Worm (Caenorhabditis elegans) whole organism, L4 larva: Measurements from ENCODE around the gene daf-6.

Source experiments
- F10B5.3 ChIP-seq: sonication (generic microtip); optimal IDR thresholded peaks from 2 replicates; lab custom pipeline; 2016; ENCODE audit warnings: mild to moderate bottlenecking, missing genetic modification characterization, missing compliant biosample characterization
- Y105C5A.15 ChIP-seq: fragments of 200-800 bp; sonication (Bioruptor generic); IDR thresholded peaks from 2 replicates; pipeline ENCODE4 v1.3.6; 2022; ENCODE audit warnings: missing genetic modification characterization, missing compliant biosample characterization
- Y75B8A.6 ChIP-seq: fragments of 200-800 bp; sonication (Bioruptor generic); IDR thresholded peaks from 2 replicates; pipeline ENCODE4 v1.3.6; 2022; ENCODE audit warnings: missing genetic modification reagents, missing genetic modification characterization, missing compliant biosample characterization
- ZK546.5 ChIP-seq, 2 experiments: sonication (generic microtip); optimal IDR thresholded peaks; 2 replicates each; lab custom pipeline; 2017; ENCODE audit warnings: missing biosample characterization in 2 of 2, missing genetic modification characterization in 2 of 2
- aha-1 ChIP-seq: fragments of 150-350 bp; peaks from one replicate; lab custom pipeline; 2014; ENCODE audit warnings: missing biosample characterization, missing genetic modification characterization
- aly-2 ChIP-seq: sonication (generic microtip); optimal IDR thresholded peaks from 2 replicates; lab custom pipeline; 2018; ENCODE audit warnings: missing biosample characterization, missing genetic modification characterization
- attf-4 ChIP-seq: sonication (generic microtip); optimal IDR thresholded peaks from 3 replicates; lab custom pipeline; 2017; ENCODE audit warnings: missing biosample characterization, missing genetic modification characterization
- ceh-28 ChIP-seq: fragments of 150-350 bp; optimal IDR thresholded peaks from 2 replicates; lab custom pipeline; 2014; ENCODE audit warnings: missing biosample characterization, missing genetic modification reagents, missing genetic modification characterization
- ceh-44 ChIP-seq: fragments of 200-800 bp; sonication (Bioruptor generic); IDR thresholded peaks from 2 replicates; pipeline ENCODE4 v1.3.6; 2022; ENCODE audit warnings: missing genetic modification reagents, missing genetic modification characterization, missing compliant biosample characterization
- ces-1 ChIP-seq: fragments of 150-350 bp; sonication (generic microtip); optimal IDR thresholded peaks from 4 replicates; lab custom pipeline; 2014; ENCODE audit warnings: missing biosample characterization, missing genetic modification reagents, missing genetic modification characterization
- daf-19 ChIP-seq: fragments of 200-800 bp; sonication (Bioruptor generic); conservative IDR thresholded peaks from 2 replicates; pipeline ENCODE4 v1.3.6; 2022; ENCODE audit warnings: missing genetic modification characterization, missing compliant biosample characterization
- daf-8 ChIP-seq: fragments of 200-800 bp; sonication (Bioruptor generic); IDR thresholded peaks from 2 replicates; pipeline ENCODE4 v1.3.6; 2022; ENCODE audit warnings: missing genetic modification characterization, missing compliant biosample characterization
- dmd-6 ChIP-seq: fragments of 200-800 bp; sonication (Bioruptor generic); IDR thresholded peaks from 2 replicates; pipeline ENCODE4 v1.3.6; 2022; ENCODE audit warnings: missing genetic modification reagents, missing genetic modification characterization, missing compliant biosample characterization
- dve-1 ChIP-seq: sonication (generic microtip); optimal IDR thresholded peaks from 2 replicates; lab custom pipeline; 2017; ENCODE audit warnings: antibody characterized with exemption, mild to moderate bottlenecking, missing genetic modification characterization, missing compliant biosample characterization; ENCODE audit not compliant: insufficient read depth
- gei-8 ChIP-seq: fragments of 200-800 bp; sonication (Bioruptor generic); optimal IDR thresholded peaks from 2 replicates; lab custom pipeline; 2018; ENCODE audit warnings: mild to moderate bottlenecking, missing genetic modification characterization, missing compliant biosample characterization
- hmg-1.1 ChIP-seq: fragments of 200-800 bp; sonication (Bioruptor generic); IDR thresholded peaks from 2 replicates; pipeline ENCODE4 v1.3.6; 2022; ENCODE audit warnings: missing genetic modification reagents, missing genetic modification characterization, missing compliant biosample characterization
- lin-15B ChIP-seq: fragments of 150-350 bp; sonication (generic microtip); optimal IDR thresholded peaks from 3 replicates; lab custom pipeline; 2014; ENCODE audit warnings: missing biosample characterization, missing genetic modification characterization
- mdl-1 ChIP-seq, 2 experiments: fragments of 150-350 bp in 1 of 2; sonication (generic microtip) in 1 of 2; optimal IDR thresholded peaks; 2 replicates each; lab custom pipeline; 2014 to 2017; ENCODE audit warnings: missing biosample characterization in 2 of 2, missing genetic modification characterization in 2 of 2
- mes-2 ChIP-seq: sonication (generic microtip); optimal IDR thresholded peaks from 2 replicates; lab custom pipeline; 2016; ENCODE audit warnings: missing genotype, mild to moderate bottlenecking, missing genetic modification characterization, missing compliant biosample characterization; ENCODE audit not compliant: poor library complexity, severe bottlenecking
- mxl-3 ChIP-seq: fragments of 200-800 bp; sonication (Bioruptor generic); optimal IDR thresholded peaks from 2 replicates; lab custom pipeline; 2018; ENCODE audit warnings: mild to moderate bottlenecking, missing genetic modification characterization, missing compliant biosample characterization
- nhr-28 ChIP-seq: fragments of 150-350 bp; optimal IDR thresholded peaks from 2 replicates; lab custom pipeline; 2014; ENCODE audit warnings: missing biosample characterization, missing genetic modification characterization
- nhr-42 ChIP-seq: fragments of 200-800 bp; sonication (Bioruptor generic); IDR thresholded peaks from 2 replicates; pipeline ENCODE4 v1.3.6; 2022; ENCODE audit warnings: missing genetic modification characterization, missing compliant biosample characterization
- nhr-48 ChIP-seq: sonication (generic microtip); optimal IDR thresholded peaks from 2 replicates; lab custom pipeline; 2016; ENCODE audit warnings: mild to moderate bottlenecking, missing genetic modification characterization, missing compliant biosample characterization
- nhr-6 ChIP-seq: fragments of 150-350 bp; optimal IDR thresholded peaks from 2 replicates; lab custom pipeline; 2014; ENCODE audit warnings: missing biosample characterization, missing genetic modification characterization
- nhr-76 ChIP-seq: fragments of 150-350 bp; optimal IDR thresholded peaks from 2 replicates; lab custom pipeline; 2014; ENCODE audit warnings: missing biosample characterization, missing genetic modification characterization
- nhr-77 ChIP-seq: fragments of 150-350 bp; optimal IDR thresholded peaks from 2 replicates; lab custom pipeline; 2014; ENCODE audit warnings: missing biosample characterization, missing genetic modification characterization
- pha-4 ChIP-seq, 2 experiments: fragments of 150-350 bp in 1 of 2; fragments of 200-800 bp in 1 of 2; sonication (Bioruptor generic) in 1 of 2; IDR thresholded peaks in 1 of 2; optimal IDR thresholded peaks in 1 of 2; 2 replicates each; pipeline versions ENCODE4 v1.3.6 to Lab custom; 2014 to 2022; ENCODE audit warnings: missing genetic modification characterization in 2 of 2, missing genetic modification reagents in 2 of 2, missing biosample characterization in 1 of 2, missing compliant biosample characterization in 1 of 2
- saeg-2 ChIP-seq: fragments of 200-800 bp; sonication (Bioruptor generic); IDR thresholded peaks from 2 replicates; pipeline ENCODE4 v1.3.6; 2022; ENCODE audit warnings: missing genetic modification reagents, missing genetic modification characterization, missing compliant biosample characterization
- set-16 ChIP-seq: fragments of 200-800 bp; sonication (Bioruptor generic); IDR thresholded peaks from 2 replicates; pipeline ENCODE4 v1.3.6; 2022; ENCODE audit warnings: missing genetic modification reagents, missing genetic modification characterization, missing compliant biosample characterization
- snpc-1.2 ChIP-seq: fragments of 200-800 bp; sonication (Bioruptor generic); IDR thresholded peaks from 2 replicates; pipeline ENCODE4 v1.3.6; 2022; ENCODE audit warnings: missing genetic modification reagents, missing genetic modification characterization, missing compliant biosample characterization
- spr-3 ChIP-seq: fragments of 200-800 bp; sonication (Bioruptor generic); optimal IDR thresholded peaks from 2 replicates; lab custom pipeline; 2018; ENCODE audit warnings: mild to moderate bottlenecking, missing genetic modification characterization, missing compliant biosample characterization
- unc-130 ChIP-seq: sonication (generic microtip); optimal IDR thresholded peaks from 2 replicates; lab custom pipeline; 2016; ENCODE audit warnings: missing genetic modification reagents, missing genetic modification characterization, missing compliant biosample characterization
- unc-62 ChIP-seq, 3 experiments: fragments of 150-350 bp in 1 of 3; sonication (generic microtip); optimal IDR thresholded peaks in 2 of 3; peaks in 1 of 3; 1 replicate in 1 of 3; 2 replicates in 2 of 3; lab custom pipeline; 2014 to 2017; ENCODE audit warnings: missing biosample characterization in 3 of 3, missing genetic modification characterization in 3 of 3, missing genetic modification reagents in 3 of 3, missing genotype in 1 of 3
- zag-1 ChIP-seq: fragments of 150-350 bp; optimal IDR thresholded peaks from 2 replicates; lab custom pipeline; 2014; ENCODE audit warnings: missing biosample characterization, missing genetic modification characterization

Gene daf-6

ce11 chrX:14894845-14895244 is 6.6 kb downstream of the daf-6 start, which contains the start of gene nac-1:
nac-1 (plus strand) TSS chrX:14895145.
- TF ChIP-seq nhr-6 (tag; lab: Kevin White, UChicago) (no peak), mes-2 (tag; lab: Kevin White, UChicago) (no peak), attf-4 (no peak), Y105C5A.15 (GFP tag; lab: Robert Waterston, UW) (no peak), mxl-3 (GFP tag; lab: Kevin White, UChicago) (no peak), pha-4 (GFP tag; IDR thresholded peaks at IDR 0.05; lab: Robert Waterston, UW) (no peak), pha-4 (tag; optimal IDR thresholded peaks at IDR 0.05; lab: Kevin White, UChicago) (no peak), saeg-2 (GFP tag; lab: Robert Waterston, UW) (no peak), mdl-1 (tag; optimal IDR thresholded peaks at IDR 0.05; lab: Kevin White, UChicago) (no peak), aha-1 (tag; lab: Kevin White, UChicago) (no peak)

- no peak for TF ChIP-seq dve-1 (tag; lab: Kevin White, UChicago)
- no peak for TF ChIP-seq hmg-1.1 (GFP tag; lab: Robert Waterston, UW)
- 0 out of 2 replicates have a peak, but pooled peaks have one; percentile 31 for TF ChIP-seq snpc-1.2
- TF ChIP-seq Y75B8A.6, result no peak
- TF ChIP-seq aha-1 (tag; lab: Kevin White, UChicago), result peak; percentile 59
Measured at ce11 chrX:14897192-14897591, 8.9 kb downstream of the daf-6 start.

DNA sequence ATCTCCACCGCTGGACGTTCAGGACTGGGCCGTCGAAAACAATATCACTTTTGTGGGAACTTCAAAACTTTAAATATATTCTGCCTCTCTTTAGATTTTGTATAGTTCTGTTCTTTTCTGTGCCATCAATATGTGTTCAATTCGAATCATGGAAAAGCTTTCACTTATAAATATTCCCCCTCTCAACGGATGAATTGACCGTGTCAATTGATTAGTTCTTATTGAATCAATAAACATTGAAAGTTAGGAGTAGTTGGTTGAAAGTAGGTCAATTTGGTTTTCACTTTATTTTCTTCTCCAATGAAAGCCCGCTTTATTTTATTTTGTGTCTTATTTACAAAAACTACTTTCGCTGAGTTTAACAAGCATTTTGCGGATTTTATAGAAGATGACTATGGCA is 9.9 kb downstream of the daf-6 start, which contains the start of gene lips-8:
TSS of gene lips-8 (plus strand) at position 301 of the 400 bp plus-strand sequence.
- TF ChIP-seq ceh-28 (tag; lab: Kevin White, UChicago) (no peak), unc-130 (GFP tag; lab: Kevin White, UChicago) (no peak), nhr-48 (tag; lab: Kevin White, UChicago) (no peak), nhr-28 (no peak), set-16 (GFP tag; lab: Robert Waterston, UW) (no peak), zag-1 (tag; lab: Kevin White, UChicago) (no peak), aly-2 (tag; lab: Kevin White, UChicago) (no peak), gei-8 (no peak), ZK546.5 (tag; optimal IDR thresholded peaks at IDR 0.05; lab: Kevin White, UChicago) (no peak), ceh-44 (GFP tag; lab: Robert Waterston, UW) (no peak), nhr-77 (tag; lab: Kevin White, UChicago) (no peak), nhr-76 (tag; lab: Kevin White, UChicago) (no peak), hmg-1.1 (GFP tag; lab: Robert Waterston, UW) (no peak), daf-8 (GFP tag; lab: Robert Waterston, UW) (no peak)

ce11 chrX:14900487-14900886 is 12.2 kb downstream of the daf-6 start:
- peak; percentile 40 for TF ChIP-seq mxl-3 (GFP tag; lab: Kevin White, UChicago)
- TF ChIP-seq daf-19 (GFP tag; lab: Robert Waterston, UW), result no peak
- no peak for TF ChIP-seq set-16 (GFP tag; lab: Robert Waterston, UW)
- no peak for TF ChIP-seq ces-1 (GFP tag; lab: Kevin White, UChicago)
- TF ChIP-seq spr-3 (GFP tag; lab: Kevin White, UChicago), result no peak
- no peak for TF ChIP-seq nhr-42 (GFP tag; lab: Robert Waterston, UW)
- no peak for TF ChIP-seq lin-15B (tag; lab: Kevin White, UChicago)
- no peak for TF ChIP-seq F10B5.3 (tag; lab: Kevin White, UChicago)

DNA sequence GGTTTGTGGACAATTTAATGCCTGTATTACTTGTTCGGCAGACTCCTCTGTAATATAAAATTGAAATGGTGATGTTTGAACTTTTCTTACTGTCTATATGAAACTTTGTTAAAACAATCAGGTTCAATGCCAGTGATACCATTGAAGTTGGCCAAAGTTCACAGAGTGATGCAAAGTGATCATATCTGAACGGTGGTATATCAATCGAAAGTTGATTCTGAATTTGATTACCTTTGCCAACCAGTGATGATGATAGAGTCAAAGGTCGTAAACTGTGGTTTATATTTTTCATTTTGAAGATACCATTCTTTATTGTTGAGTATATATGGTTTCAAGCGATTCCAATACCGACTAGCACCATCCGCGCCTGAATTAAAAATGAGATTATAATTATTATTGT is 15.1 kb downstream of the daf-6 start:
- TF ChIP-seq dmd-6 (GFP tag; lab: Robert Waterston, UW) (no peak), unc-62 (GFP tag; optimal IDR thresholded peaks at IDR 0.05 in 1 of 2; lab: Kevin White, UChicago) (peak in 1 of 2 experiments; percentile 56), unc-62 (tag; optimal IDR thresholded peaks at IDR 0.05; lab: Kevin White, UChicago) (no peak)
